Worm (Caenorhabditis elegans) whole organism, mixed stage, embryonic: ENCODE measurements around the gene hoe-1.

Experiments used
- blmp-1 ChIP-seq: fragments of 150-350 bp; optimal IDR thresholded peaks from 2 replicates; lab custom pipeline; 2014; ENCODE audit warnings: missing biosample characterization, missing genetic modification characterization
- unc-120 ChIP-seq: sonication (generic microtip); optimal IDR thresholded peaks from 2 replicates; lab custom pipeline; 2017; ENCODE audit warnings: missing genetic modification characterization, missing compliant biosample characterization; ENCODE audit not compliant: poor library complexity, severe bottlenecking
- unc-39 ChIP-seq: fragments of 150-350 bp; optimal IDR thresholded peaks from 2 replicates; lab custom pipeline; 2014; ENCODE audit warnings: missing biosample characterization, missing genetic modification characterization
- ztf-11 ChIP-seq: fragments of 150-350 bp; optimal IDR thresholded peaks from 2 replicates; lab custom pipeline; 2014; ENCODE audit warnings: missing biosample characterization, missing genetic modification characterization

DNA sequence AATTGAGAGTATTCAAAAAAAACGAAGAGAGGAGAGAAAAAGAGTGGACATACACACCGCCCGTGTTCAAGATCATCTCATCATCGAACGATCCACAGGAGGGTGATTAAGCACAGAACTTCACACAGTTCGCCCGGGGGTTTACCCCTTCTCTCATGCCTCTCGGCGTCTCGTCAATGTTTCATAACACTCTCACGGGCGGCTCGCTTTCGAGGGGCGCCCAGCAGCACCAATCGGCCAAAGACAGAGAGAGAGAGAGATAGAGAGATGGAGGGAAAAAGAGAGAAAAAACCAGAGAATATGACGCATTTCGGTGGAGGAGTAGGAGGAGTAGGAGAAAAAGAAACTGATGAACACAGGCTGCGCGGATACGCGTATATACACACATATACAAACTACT lies 38.9 kb downstream of the hoe-1 start:
- TF ChIP-seq ztf-11 (tag; lab: Kevin White, UChicago) (no peak), unc-120 (tag; lab: Kevin White, UChicago) (no peak), blmp-1 (no peak), unc-39 (tag; lab: Kevin White, UChicago) (no peak)
